Fruit fly (Drosophila melanogaster) whole organism, pupa: ENCODE results near the gene CG6966.

Experiments
- CG10348 ChIP-seq: fragments of 200-800 bp; sonication (Bioruptor generic); IDR thresholded peaks from 2 replicates; pipeline ENCODE4 v1.3.6; 2022; ENCODE audit warnings: missing biosample characterization, missing genetic modification characterization
- CG12605 ChIP-seq: fragments of 200-800 bp; sonication (Bioruptor generic); IDR thresholded peaks from 2 replicates; pipeline ENCODE4 v1.3.6; 2022; ENCODE audit warnings: missing biosample characterization, missing genetic modification characterization
- CG13204 ChIP-seq: fragments of 200-800 bp; sonication (Bioruptor generic); optimal IDR thresholded peaks from 2 replicates; lab custom pipeline; 2018; ENCODE audit warnings: missing biosample characterization, mild to moderate bottlenecking, missing genetic modification characterization, moderate library complexity
- CG14655 ChIP-seq: fragments of 200-800 bp; sonication (Bioruptor generic); optimal IDR thresholded peaks from 3 replicates; lab custom pipeline; 2017; ENCODE audit warnings: mild to moderate bottlenecking, missing biosample characterization, missing genetic modification reagents, missing genetic modification characterization
- CG15710 ChIP-seq: fragments of 200-800 bp; sonication (Bioruptor generic); optimal IDR thresholded peaks from 2 replicates; lab custom pipeline; 2018; ENCODE audit warnings: missing biosample characterization, mild to moderate bottlenecking, missing genetic modification characterization, moderate library complexity
- CG17806 ChIP-seq: fragments of 200-800 bp; sonication (Bioruptor generic); optimal IDR thresholded peaks from 2 replicates; lab custom pipeline; 2018; ENCODE audit warnings: missing biosample characterization, mild to moderate bottlenecking, missing genetic modification characterization, moderate library complexity
- CG32121 ChIP-seq: fragments of 200-800 bp; sonication (Bioruptor generic); IDR thresholded peaks from 2 replicates; pipeline ENCODE4 v1.3.6; 2022; ENCODE audit warnings: missing biosample characterization, missing genetic modification characterization
- CG34367 ChIP-seq: fragments of 200-800 bp; sonication (Bioruptor generic); optimal IDR thresholded peaks from 2 replicates; lab custom pipeline; 2018; ENCODE audit warnings: missing biosample characterization, mild to moderate bottlenecking, missing genetic modification characterization
- CG4496 ChIP-seq: fragments of 200-800 bp; sonication (Bioruptor generic); IDR thresholded peaks from 3 replicates; pipeline ENCODE4 v1.3.6; 2022; ENCODE audit warnings: missing biosample characterization, missing genetic modification characterization
- CG8159 ChIP-seq: fragments of 200-800 bp; sonication (Bioruptor generic); optimal IDR thresholded peaks from 3 replicates; lab custom pipeline; 2018; ENCODE audit warnings: missing biosample characterization, mild to moderate bottlenecking, missing genetic modification characterization, moderate library complexity
- CG8301 ChIP-seq: fragments of 200-800 bp; sonication (Bioruptor generic); optimal IDR thresholded peaks from 2 replicates; lab custom pipeline; 2018; ENCODE audit warnings: missing biosample characterization, mild to moderate bottlenecking, missing genetic modification characterization
- CG9948 ChIP-seq: fragments of 200-800 bp; sonication (Bioruptor generic); optimal IDR thresholded peaks from 2 replicates; lab custom pipeline; 2018; ENCODE audit warnings: missing biosample characterization, mild to moderate bottlenecking, missing genetic modification characterization, moderate library complexity
- D1 ChIP-seq: fragments of 200-800 bp; sonication (Bioruptor generic); optimal IDR thresholded peaks from 2 replicates; lab custom pipeline; 2018; ENCODE audit warnings: missing biosample characterization, mild to moderate bottlenecking, missing genetic modification characterization, moderate library complexity
- EcR ChIP-seq: fragments of 200-800 bp; sonication (Bioruptor generic); optimal IDR thresholded peaks from 3 replicates; lab custom pipeline; 2019; ENCODE audit warnings: missing biosample characterization, missing genetic modification characterization, mild to moderate bottlenecking, moderate library complexity, missing genetic modification reagents
- Ets98B ChIP-seq: fragments of 200-800 bp; sonication (Bioruptor generic); IDR thresholded peaks from 2 replicates; pipeline ENCODE4 v1.3.6; 2022; ENCODE audit warnings: missing biosample characterization, missing genetic modification characterization
- Pif1A ChIP-seq: fragments of 200-800 bp; sonication (Bioruptor generic); optimal IDR thresholded peaks from 3 replicates; lab custom pipeline; 2016; ENCODE audit warnings: missing biosample characterization, missing genetic modification characterization
- Pif1B ChIP-seq: fragments of 200-800 bp; sonication (Bioruptor generic); optimal IDR thresholded peaks from 3 replicates; lab custom pipeline; 2016; ENCODE audit warnings: missing biosample characterization, missing genetic modification characterization
- Snoo ChIP-seq: fragments of 200-800 bp; sonication (Bioruptor generic); optimal IDR thresholded peaks from 3 replicates; lab custom pipeline; 2017; ENCODE audit warnings: missing biosample characterization, mild to moderate bottlenecking, missing genetic modification characterization, inconsistent platforms
- fd96Ca ChIP-seq: fragments of 200-800 bp; sonication (Bioruptor generic); IDR thresholded peaks from 3 replicates; pipeline ENCODE4 v1.3.6; 2022; ENCODE audit warnings: missing biosample characterization, missing genetic modification characterization
- gl ChIP-seq: fragments of 200-800 bp; sonication (Bioruptor generic); optimal IDR thresholded peaks from 2 replicates; lab custom pipeline; 2018; ENCODE audit warnings: missing biosample characterization, mild to moderate bottlenecking, missing genetic modification characterization
- rn ChIP-seq: fragments of 200-800 bp; sonication (Bioruptor generic); IDR thresholded peaks from 2 replicates; pipeline ENCODE4 v1.3.6; 2022; ENCODE audit warnings: missing biosample characterization, missing genetic modification characterization

CG6966 gene

dm6 chr3R:15091680-15092343, 3.6 kb downstream of the CG6966 start:
- TF ChIP-seq Snoo = no peak
- TF ChIP-seq CG13204 (GFP tag; lab: Kevin White, UChicago) = peak; percentile 89
- peak; percentile 85 for TF ChIP-seq CG4496 (GFP tag; lab: Robert Waterston, UW)
- peak; percentile 42 for TF ChIP-seq Pif1A
- no peak for TF ChIP-seq D1 (tag; lab: Kevin White, UChicago)
- TF ChIP-seq rn (GFP tag; lab: Robert Waterston, UW) = peak; percentile 26; the same call in 1 of the 2 replicates
- TF ChIP-seq CG17806 (tag; lab: Kevin White, UChicago) = peak; percentile 46
- TF ChIP-seq Pif1B (GFP tag; lab: Kevin White, UChicago) = peak; percentile 61
- TF ChIP-seq CG34367 (tag; lab: Kevin White, UChicago) = peak; percentile 56
- TF ChIP-seq CG14655 = peak; percentile 42
- TF ChIP-seq CG9948 (tag; lab: Kevin White, UChicago) = no peak
- peak; percentile 41 for TF ChIP-seq CG8301 (tag; lab: Kevin White, UChicago)
- no peak for TF ChIP-seq CG10348 (GFP tag; lab: Robert Waterston, UW)
- TF ChIP-seq CG15710 = peak; percentile 67
- TF ChIP-seq gl (tag; lab: Kevin White, UChicago) = peak; percentile 79
- TF ChIP-seq CG32121 (GFP tag; lab: Robert Waterston, UW) = peak; percentile 72
- TF ChIP-seq CG8159 (tag; lab: Kevin White, UChicago) = peak; percentile 56
- peak; percentile 64; the same call in 1 of the 3 replicates for TF ChIP-seq fd96Ca (GFP tag; lab: Robert Waterston, UW)
- TF ChIP-seq Ets98B (GFP tag; lab: Robert Waterston, UW) = peak; percentile 76
- peak; percentile 83 for TF ChIP-seq EcR (GFP tag; lab: Kevin White, UChicago)
- TF ChIP-seq CG12605 (GFP tag; lab: Robert Waterston, UW) = peak; percentile 84

DNA sequence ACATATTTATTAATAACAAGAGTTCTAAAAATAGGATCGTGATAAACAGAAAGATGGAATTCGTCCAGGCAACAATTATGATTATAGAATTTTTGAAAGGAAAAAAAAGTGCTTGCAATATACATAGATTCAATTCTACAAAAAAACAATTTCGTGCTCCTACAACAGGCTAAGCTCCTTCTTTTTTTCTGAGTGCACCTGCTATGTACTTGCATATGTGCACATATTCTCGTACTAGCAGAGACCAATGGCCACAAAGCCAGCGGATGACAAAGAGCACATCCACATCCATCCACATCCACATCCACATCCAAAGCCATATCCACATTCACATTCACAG, 5.5 kb downstream of the CG6966 start:
- 0 out of 2 replicates have a peak, but pooled peaks have one; percentile 18 for TF ChIP-seq rn (GFP tag; lab: Robert Waterston, UW)
- peak; percentile 50 for TF ChIP-seq Pif1B (GFP tag; lab: Kevin White, UChicago)
- peak; percentile 70 for TF ChIP-seq CG8301 (tag; lab: Kevin White, UChicago)
- TF ChIP-seq CG4496 (GFP tag; lab: Robert Waterston, UW) = peak; percentile 66
- TF ChIP-seq D1 (tag; lab: Kevin White, UChicago) = peak; percentile 61
- TF ChIP-seq gl (tag; lab: Kevin White, UChicago) = peak; percentile 10
- peak; percentile 81 for TF ChIP-seq CG17806 (tag; lab: Kevin White, UChicago)
- TF ChIP-seq Snoo = peak; percentile 21
- peak; percentile 82 for TF ChIP-seq CG15710
- peak; percentile 81 for TF ChIP-seq CG8159 (tag; lab: Kevin White, UChicago)
- no peak for TF ChIP-seq CG12605 (GFP tag; lab: Robert Waterston, UW)
- TF ChIP-seq CG32121 (GFP tag; lab: Robert Waterston, UW) = no peak
- peak; percentile 59 for TF ChIP-seq Pif1A
- TF ChIP-seq fd96Ca (GFP tag; lab: Robert Waterston, UW) = no peak; the same call in 2 of the 3 replicates
- TF ChIP-seq CG13204 (GFP tag; lab: Kevin White, UChicago) = peak; percentile 48
- no peak for TF ChIP-seq CG10348 (GFP tag; lab: Robert Waterston, UW)
- peak; percentile 36; the same call in 1 of the 2 replicates for TF ChIP-seq Ets98B (GFP tag; lab: Robert Waterston, UW)
- TF ChIP-seq EcR (GFP tag; lab: Kevin White, UChicago) = peak; percentile 71
- TF ChIP-seq CG34367 (tag; lab: Kevin White, UChicago) = peak; percentile 79
- peak; percentile 80 for TF ChIP-seq CG9948 (tag; lab: Kevin White, UChicago)
- peak; percentile 72 for TF ChIP-seq CG14655

- no peak for TF ChIP-seq CG8301 (tag; lab: Kevin White, UChicago)
- no peak for TF ChIP-seq D1 (tag; lab: Kevin White, UChicago)
- TF ChIP-seq CG12605 (GFP tag; lab: Robert Waterston, UW) = no peak
- TF ChIP-seq CG13204 (GFP tag; lab: Kevin White, UChicago) = no peak
- TF ChIP-seq CG32121 (GFP tag; lab: Robert Waterston, UW) = no peak
- TF ChIP-seq CG10348 (GFP tag; lab: Robert Waterston, UW) = no peak
- no peak for TF ChIP-seq CG9948 (tag; lab: Kevin White, UChicago)
- TF ChIP-seq EcR (GFP tag; lab: Kevin White, UChicago) = peak; percentile 77
- TF ChIP-seq Ets98B (GFP tag; lab: Robert Waterston, UW) = no peak
- TF ChIP-seq CG15710 = no peak
- peak; percentile 31 for TF ChIP-seq CG17806 (tag; lab: Kevin White, UChicago)
- TF ChIP-seq gl (tag; lab: Kevin White, UChicago) = no peak
- TF ChIP-seq Pif1B (GFP tag; lab: Kevin White, UChicago) = no peak
- TF ChIP-seq CG8159 (tag; lab: Kevin White, UChicago) = no peak
- TF ChIP-seq Pif1A = no peak
- no peak for TF ChIP-seq fd96Ca (GFP tag; lab: Robert Waterston, UW)
- TF ChIP-seq CG4496 (GFP tag; lab: Robert Waterston, UW) = peak; percentile 79
- TF ChIP-seq, all 21 proteins: peak for 3
These were observed 6.0 kb downstream of the CG6966 start for dm6 chr3R:15089250-15089921.

DNA sequence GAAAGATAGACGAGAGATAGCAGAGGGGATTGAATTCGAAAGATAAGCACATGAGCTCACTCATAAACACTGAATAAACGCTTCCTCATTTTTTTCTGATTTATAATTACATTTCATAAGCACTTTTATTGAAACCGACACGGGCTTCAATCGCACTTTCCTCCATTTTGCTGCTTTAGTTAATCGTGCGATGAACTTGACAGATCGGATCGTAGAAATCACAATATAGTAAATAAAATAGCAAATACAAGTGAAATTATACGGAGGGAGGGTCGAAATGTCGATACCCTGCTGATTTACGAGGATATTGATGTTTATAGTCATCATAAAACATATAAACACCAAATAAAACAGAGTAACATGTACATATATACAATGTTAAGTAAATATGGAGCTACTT, 7.2 kb downstream of the CG6966 start:
- TF ChIP-seq Pif1A (peak; percentile 3), EcR (GFP tag; lab: Kevin White, UChicago) (peak; percentile 78), CG4496 (GFP tag; lab: Robert Waterston, UW) (no peak)
